Worm (Caenorhabditis elegans): ENCODE results near the gene T04A8.8.

ce11 chrIII:4653374-4653773, 40.4 kb upstream of the T04A8.8 start:
- TF ChIP-seq dmd-9 (GFP tag; IDR thresholded peaks at IDR 0.05) (no peak), mep-1 (tag; optimal IDR thresholded peaks at IDR 0.05) (peak; percentile 41)
